Worm (Caenorhabditis elegans): ENCODE data around the gene him-14.

him-14 gene

ce11 chrII:7072590-7073536 is 3.1 kb upstream of the him-14 start:
- TF ChIP-seq tbx-11 (GFP tag; IDR thresholded peaks at IDR 0.05) = no peak
- no peak for TF ChIP-seq hmbx-1 (tag; optimal IDR thresholded peaks at IDR 0.05)
- TF ChIP-seq F13C5.2 (tag; optimal IDR thresholded peaks at IDR 0.05) = no peak
- TF ChIP-seq ceh-36 (tag; optimal IDR thresholded peaks at IDR 0.05) = no peak
- 0 out of 2 replicates have a peak, but pooled peaks have one; percentile 19 for TF ChIP-seq tbx-37 (GFP tag; conservative IDR thresholded peaks at IDR 0.05)
- no peak for TF ChIP-seq tra-4 (tag; optimal IDR thresholded peaks at IDR 0.05)
- TF ChIP-seq hmg-4 (GFP tag; optimal IDR thresholded peaks at IDR 0.05) = no peak
- TF ChIP-seq ceh-13 (GFP tag; optimal IDR thresholded peaks at IDR 0.05) = peak; percentile 5
- peak; percentile 18 for TF ChIP-seq ets-7 (tag; optimal IDR thresholded peaks at IDR 0.05)
- no peak for TF ChIP-seq ama-1 (optimal IDR thresholded peaks at IDR 0.05)
- TF ChIP-seq flt-1 (GFP tag; IDR thresholded peaks at IDR 0.05) = no peak
- no peak for TF ChIP-seq pes-1 (GFP tag; IDR thresholded peaks at IDR 0.05)
- TF ChIP-seq aly-1 (tag; optimal IDR thresholded peaks at IDR 0.05) = no peak
- no peak for TF ChIP-seq sea-1 (GFP tag; conservative IDR thresholded peaks at IDR 0.05)
- TF ChIP-seq B0310.2 (tag; optimal IDR thresholded peaks at IDR 0.05) = no peak
- TF ChIP-seq hnd-1 (tag; optimal IDR thresholded peaks at IDR 0.05) = peak; percentile 5
- no peak for TF ChIP-seq scrt-1 (GFP tag; IDR thresholded peaks at IDR 0.05)

DNA sequence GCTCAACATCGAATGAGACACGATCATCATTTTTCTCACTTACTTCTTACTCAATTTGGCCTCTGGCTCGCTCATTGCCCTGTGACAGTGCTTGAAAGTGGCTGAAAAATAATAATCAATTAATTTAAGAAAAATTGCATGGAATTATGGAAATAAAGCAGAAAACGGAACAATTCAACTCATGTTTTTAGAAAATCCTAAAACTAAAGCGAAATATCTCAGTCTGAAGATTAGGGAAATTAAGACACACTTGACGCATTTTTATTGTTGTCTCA is 2.5 kb upstream of the him-14 start, which contains the start of gene kars-1:
Gene kars-1 (minus strand): TSS at position 101 of the 275 bp plus-strand sequence.
- no peak for TF ChIP-seq F13C5.2 (tag; optimal IDR thresholded peaks at IDR 0.05)
- no peak for TF ChIP-seq hnd-1 (tag; optimal IDR thresholded peaks at IDR 0.05)
- TF ChIP-seq pes-1 (GFP tag; IDR thresholded peaks at IDR 0.05) = no peak
- no peak for TF ChIP-seq hmg-4 (GFP tag; optimal IDR thresholded peaks at IDR 0.05)
- TF ChIP-seq tbx-11 (GFP tag; IDR thresholded peaks at IDR 0.05) = no peak
- TF ChIP-seq hmbx-1 (tag; optimal IDR thresholded peaks at IDR 0.05) = no peak
- TF ChIP-seq ceh-13 (GFP tag; optimal IDR thresholded peaks at IDR 0.05) = no peak
- no peak for TF ChIP-seq tra-4 (tag; optimal IDR thresholded peaks at IDR 0.05)
- TF ChIP-seq scrt-1 (GFP tag; IDR thresholded peaks at IDR 0.05) = no peak
- no peak for TF ChIP-seq ceh-36 (tag; optimal IDR thresholded peaks at IDR 0.05)
- no peak for TF ChIP-seq ets-7 (tag; optimal IDR thresholded peaks at IDR 0.05)
- TF ChIP-seq sea-1 (GFP tag; conservative IDR thresholded peaks at IDR 0.05) = no peak
- no peak for TF ChIP-seq B0310.2 (tag; optimal IDR thresholded peaks at IDR 0.05)

DNA sequence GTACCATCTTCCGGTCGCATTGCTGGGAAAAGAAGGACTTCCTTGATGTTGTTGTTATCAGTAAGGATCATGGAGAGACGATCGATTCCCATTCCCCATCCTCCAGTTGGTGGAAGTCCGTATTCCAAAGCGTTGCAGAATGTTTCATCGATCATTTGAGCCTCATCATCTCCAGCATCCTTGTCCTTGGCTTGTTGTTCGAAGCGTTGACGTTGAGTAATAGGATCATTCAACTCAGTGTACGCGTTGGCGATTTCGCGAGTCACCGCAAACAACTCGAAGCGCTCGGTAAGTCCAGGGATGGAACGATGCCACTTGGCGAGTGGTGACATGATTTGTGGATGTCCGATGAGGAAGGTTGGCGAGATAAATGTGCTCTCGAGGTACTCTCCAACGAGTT is 668 bp upstream of the him-14 start:
- TF ChIP-seq hmbx-1 (tag; optimal IDR thresholded peaks at IDR 0.05) (no peak), tbx-11 (GFP tag; IDR thresholded peaks at IDR 0.05) (no peak), ceh-36 (tag; optimal IDR thresholded peaks at IDR 0.05) (no peak), tbx-37 (GFP tag; conservative IDR thresholded peaks at IDR 0.05) (no peak), ama-1 (optimal IDR thresholded peaks at IDR 0.05) (no peak), hmg-4 (GFP tag; optimal IDR thresholded peaks at IDR 0.05) (no peak), flt-1 (GFP tag; IDR thresholded peaks at IDR 0.05) (no peak), B0310.2 (tag; optimal IDR thresholded peaks at IDR 0.05) (no peak), ets-7 (tag; optimal IDR thresholded peaks at IDR 0.05) (no peak), ceh-13 (GFP tag; optimal IDR thresholded peaks at IDR 0.05) (no peak), scrt-1 (GFP tag; IDR thresholded peaks at IDR 0.05) (no peak), tra-4 (tag; optimal IDR thresholded peaks at IDR 0.05) (no peak), pes-1 (GFP tag; IDR thresholded peaks at IDR 0.05) (no peak), sea-1 (GFP tag; conservative IDR thresholded peaks at IDR 0.05) (no peak), F13C5.2 (tag; optimal IDR thresholded peaks at IDR 0.05) (no peak)

ce11 chrII:7065391-7065790 is 4.4 kb downstream of the him-14 start, which contains the start of gene nos-2:
nos-2 (plus strand) TSS chrII:7065618.
- no peak for TF ChIP-seq sea-1 (GFP tag; conservative IDR thresholded peaks at IDR 0.05)
- TF ChIP-seq pes-1 (GFP tag; IDR thresholded peaks at IDR 0.05) = no peak
- no peak for TF ChIP-seq ceh-36 (tag; optimal IDR thresholded peaks at IDR 0.05)
- no peak for TF ChIP-seq tra-4 (tag; optimal IDR thresholded peaks at IDR 0.05)
- TF ChIP-seq tbx-37 (GFP tag; conservative IDR thresholded peaks at IDR 0.05) = no peak
- TF ChIP-seq ets-7 (tag; optimal IDR thresholded peaks at IDR 0.05) = no peak
- TF ChIP-seq F13C5.2 (tag; optimal IDR thresholded peaks at IDR 0.05) = no peak

DNA sequence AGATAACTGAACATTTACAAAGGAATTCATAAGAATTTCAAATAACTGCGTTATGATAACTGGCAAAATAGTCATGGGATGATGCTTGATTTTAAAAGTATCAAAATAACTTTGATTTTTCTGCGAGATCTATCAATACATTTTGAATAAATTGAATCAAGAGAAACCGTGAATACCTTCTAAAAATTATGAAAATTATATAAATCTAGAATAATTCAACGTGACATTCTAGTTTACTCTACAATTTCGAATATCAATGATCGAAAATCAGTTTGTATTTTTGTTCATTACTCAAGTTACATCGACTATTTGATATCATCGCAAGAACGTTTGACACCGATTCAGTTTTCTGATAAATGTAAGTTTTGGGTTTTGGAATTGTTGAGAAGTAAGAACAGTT is 8.0 kb downstream of the him-14 start, which contains the start of gene acs-6:
Gene acs-6 (plus strand): TSS at position 301 of the 400 bp plus-strand sequence.
- TF ChIP-seq ceh-36 (tag; optimal IDR thresholded peaks at IDR 0.05) = no peak

DNA sequence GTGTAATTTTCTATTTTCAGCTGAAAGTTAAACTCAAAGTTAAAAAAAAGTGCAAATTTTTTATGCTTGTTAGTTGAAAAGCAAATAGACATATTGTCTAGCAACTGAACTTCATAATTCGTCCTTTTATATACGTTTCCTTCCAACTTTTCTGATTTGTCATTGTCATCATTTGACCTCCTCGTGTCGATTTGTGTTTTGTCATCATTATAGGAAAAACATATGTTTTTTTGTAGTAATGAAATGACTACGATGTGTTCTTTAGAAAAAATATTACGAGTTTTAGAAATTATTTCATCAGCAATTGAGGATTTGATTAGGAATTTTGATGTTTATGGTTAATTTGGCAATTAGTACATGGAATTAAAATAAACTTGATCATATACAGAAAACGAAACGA is 9.0 kb downstream of the him-14 start:
- no peak for TF ChIP-seq aly-1 (tag; optimal IDR thresholded peaks at IDR 0.05)
- no peak for TF ChIP-seq tbx-37 (GFP tag; conservative IDR thresholded peaks at IDR 0.05)
- no peak for TF ChIP-seq hmg-4 (GFP tag; optimal IDR thresholded peaks at IDR 0.05)

- TF ChIP-seq ama-1 (optimal IDR thresholded peaks at IDR 0.05) (no peak), hnd-1 (tag; optimal IDR thresholded peaks at IDR 0.05) (no peak), scrt-1 (GFP tag; IDR thresholded peaks at IDR 0.05) (no peak), tra-4 (tag; optimal IDR thresholded peaks at IDR 0.05) (no peak)
These were observed 9.6 kb downstream of the him-14 start for ce11 chrII:7060202-7060601.

DNA sequence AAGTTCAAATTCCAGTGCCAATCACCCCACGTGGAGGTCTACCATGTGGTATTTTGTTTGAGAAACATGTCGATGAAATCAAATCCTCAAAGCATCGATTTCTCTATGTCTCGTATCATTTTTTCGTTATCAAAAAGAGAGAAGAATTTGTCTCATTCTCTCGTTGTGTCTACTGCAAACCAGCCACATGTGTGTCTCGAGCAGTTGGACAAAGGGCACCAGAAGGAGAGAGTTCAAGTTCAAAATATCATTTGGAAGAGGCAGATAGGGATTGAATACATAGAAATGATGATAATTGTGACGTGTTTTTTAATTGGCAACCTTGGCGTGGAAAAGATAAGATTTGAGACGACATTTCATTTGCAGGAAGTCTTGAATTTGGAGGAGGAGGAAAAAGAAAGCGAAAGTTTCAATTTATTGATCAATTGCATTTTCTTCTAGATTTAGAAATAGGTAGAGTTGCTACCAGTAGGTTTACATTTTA is 10.4 kb downstream of the him-14 start:
- TF ChIP-seq ets-7 (tag; optimal IDR thresholded peaks at IDR 0.05) (no peak), scrt-1 (GFP tag; IDR thresholded peaks at IDR 0.05) (no peak), tbx-37 (GFP tag; conservative IDR thresholded peaks at IDR 0.05) (no peak), B0310.2 (tag; optimal IDR thresholded peaks at IDR 0.05) (no peak), F13C5.2 (tag; optimal IDR thresholded peaks at IDR 0.05) (no peak), ama-1 (optimal IDR thresholded peaks at IDR 0.05) (no peak), hnd-1 (tag; optimal IDR thresholded peaks at IDR 0.05) (no peak), tra-4 (tag; optimal IDR thresholded peaks at IDR 0.05) (no peak), flt-1 (GFP tag; IDR thresholded peaks at IDR 0.05) (no peak), tbx-11 (GFP tag; IDR thresholded peaks at IDR 0.05) (no peak), pes-1 (GFP tag; IDR thresholded peaks at IDR 0.05) (no peak), ceh-36 (tag; optimal IDR thresholded peaks at IDR 0.05) (no peak), hmg-4 (GFP tag; optimal IDR thresholded peaks at IDR 0.05) (no peak), hmbx-1 (tag; optimal IDR thresholded peaks at IDR 0.05) (no peak)

Measured in whole organism, early embryonic.